Worm (Caenorhabditis elegans) whole organism, early embryonic: ENCODE results near the gene C44B7.7.

ENCODE experiments used
- ama-1 ChIP-seq: fragments of 150-350 bp; optimal IDR thresholded peaks from 2 replicates; lab custom pipeline; 2014
- ceh-13 ChIP-seq: fragments of 200-800 bp; sonication (Bioruptor generic); optimal IDR thresholded peaks from 2 replicates; lab custom pipeline; 2018; ENCODE audit warnings: mild to moderate bottlenecking, missing genetic modification characterization, missing compliant biosample characterization
- ceh-36 ChIP-seq: sonication (generic microtip); optimal IDR thresholded peaks from 2 replicates; lab custom pipeline; 2016; ENCODE audit warnings: missing genetic modification characterization, inconsistent platforms, missing compliant biosample characterization
- pes-1 ChIP-seq: fragments of 200-800 bp; sonication (Bioruptor generic); IDR thresholded peaks from 2 replicates; pipeline ENCODE4 v1.3.6; 2022; ENCODE audit warnings: missing genetic modification reagents, missing genetic modification characterization, missing compliant biosample characterization
- tbx-11 ChIP-seq: fragments of 200-800 bp; sonication (Bioruptor generic); IDR thresholded peaks from 2 replicates; pipeline ENCODE4 v1.3.6; 2022; ENCODE audit warnings: missing genetic modification characterization, missing compliant biosample characterization

DNA sequence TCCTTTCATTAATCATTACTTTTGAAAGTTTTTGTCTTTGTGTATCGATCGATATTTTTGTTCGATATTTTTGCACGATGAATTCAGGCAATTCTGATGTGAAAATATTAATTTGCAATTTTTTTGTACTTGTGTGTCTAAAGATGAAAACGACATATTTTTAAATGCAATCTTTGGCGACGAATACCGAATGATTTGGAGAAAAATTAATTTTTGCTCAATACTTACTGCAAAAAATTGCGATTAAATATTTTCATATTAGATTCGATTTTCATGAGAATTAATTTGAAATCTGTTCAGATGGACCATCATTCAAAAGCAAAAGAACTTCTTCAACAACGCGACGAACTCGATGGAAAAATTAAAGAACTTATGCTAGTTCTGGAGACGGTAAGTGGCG lies 21.8 kb upstream of the C44B7.7 start, which contains the start of gene psmd-9:
- TF ChIP-seq ceh-13 = no peak
- no peak for TF ChIP-seq pes-1 (GFP tag; lab: Robert Waterston, UW)
- no peak for TF ChIP-seq ama-1 (lab: Kevin White, UChicago)
- no peak for TF ChIP-seq ceh-36 (tag; lab: Kevin White, UChicago)
- TF ChIP-seq tbx-11 = no peak
